Worm (Caenorhabditis elegans): ENCODE measurements around the gene F54D5.23.

ce11 chrII:11544714-11545113 is 24.4 kb downstream of the F54D5.23 start, which contains the start of gene F54D5.9:
- no peak for TF ChIP-seq unc-39 (tag; optimal IDR thresholded peaks at IDR 0.05)
- TF ChIP-seq snpc-4 (tag; optimal IDR thresholded peaks at IDR 0.05): no peak
- TF ChIP-seq nhr-237 (tag; optimal IDR thresholded peaks at IDR 0.05): no peak
- TF ChIP-seq nhr-76 (tag; optimal IDR thresholded peaks at IDR 0.05): no peak
- no peak for TF ChIP-seq unc-62 (GFP tag; optimal IDR thresholded peaks at IDR 0.05)
